Worm (Caenorhabditis elegans) whole organism, L1 larva: Measurements from ENCODE around the gene F16B3.3.

Experiments used
- ama-1 ChIP-seq: fragments of 150-350 bp; optimal IDR thresholded peaks from 2 replicates; lab custom pipeline; 2014
- blmp-1 ChIP-seq: fragments of 150-350 bp; optimal IDR thresholded peaks from 2 replicates; lab custom pipeline; 2014; ENCODE audit warnings: missing biosample characterization, missing genetic modification characterization
- ces-1 ChIP-seq: fragments of 150-350 bp; optimal IDR thresholded peaks from 2 replicates; lab custom pipeline; 2014; ENCODE audit warnings: missing biosample characterization, missing genetic modification reagents, missing genetic modification characterization
- lin-39 ChIP-seq: fragments of 150-350 bp; optimal IDR thresholded peaks from 2 replicates; lab custom pipeline; 2014; ENCODE audit warnings: missing biosample characterization, missing genetic modification reagents, missing genetic modification characterization
- lir-3 ChIP-seq: sonication (generic microtip); optimal IDR thresholded peaks from 2 replicates; lab custom pipeline; 2016; ENCODE audit warnings: mild to moderate bottlenecking, missing genetic modification characterization, moderate library complexity, missing compliant biosample characterization; ENCODE audit not compliant: poor library complexity
- nhr-76 ChIP-seq: sonication (generic microtip); optimal IDR thresholded peaks from 2 replicates; lab custom pipeline; 2017; ENCODE audit warnings: missing biosample characterization, missing genetic modification characterization
- nhr-77 ChIP-seq: fragments of 150-350 bp; optimal IDR thresholded peaks from 2 replicates; lab custom pipeline; 2014; ENCODE audit warnings: missing biosample characterization, missing genetic modification characterization
- skn-1 ChIP-seq: fragments of 150-350 bp; optimal IDR thresholded peaks from 2 replicates; lab custom pipeline; 2014; ENCODE audit warnings: missing biosample characterization, missing genetic modification characterization
- tbx-2 ChIP-seq: sonication (generic microtip); optimal IDR thresholded peaks from 2 replicates; lab custom pipeline; 2016; ENCODE audit warnings: missing genetic modification characterization, missing compliant biosample characterization
- unc-86 ChIP-seq: sonication (generic microtip); optimal IDR thresholded peaks from 2 replicates; lab custom pipeline; 2016; ENCODE audit warnings: missing genetic modification characterization, missing compliant biosample characterization
- vab-15 ChIP-seq: sonication (generic microtip); optimal IDR thresholded peaks from 2 replicates; lab custom pipeline; 2017; ENCODE audit warnings: missing genotype, mild to moderate bottlenecking, missing genetic modification characterization, missing compliant biosample characterization

DNA sequence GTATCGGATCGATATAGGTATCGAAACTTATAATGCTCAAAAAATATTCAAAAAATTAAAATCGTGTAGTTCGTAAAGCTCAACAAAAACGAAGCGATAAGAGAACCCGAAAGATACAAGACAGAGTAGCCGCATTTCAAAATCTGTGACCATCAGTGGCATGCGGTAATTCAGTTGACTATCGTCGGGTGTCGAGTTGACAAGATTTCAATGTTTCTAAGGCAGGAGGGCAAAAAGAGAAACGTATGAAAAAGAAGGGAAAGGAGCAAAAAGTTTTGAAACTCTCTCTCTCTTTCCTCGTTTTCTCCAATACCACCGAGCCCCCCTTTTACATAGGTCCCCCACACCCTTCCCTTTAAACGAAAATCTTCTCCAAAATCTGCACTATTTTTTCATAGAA lies 4.1 kb upstream of the F16B3.3 start:
- no peak for TF ChIP-seq tbx-2
- TF ChIP-seq blmp-1 = no peak
- TF ChIP-seq nhr-76 (tag; lab: Kevin White, UChicago) = no peak
- no peak for TF ChIP-seq skn-1
- no peak for TF ChIP-seq ama-1
- no peak for TF ChIP-seq ces-1 (GFP tag; lab: Kevin White, UChicago)
- TF ChIP-seq lin-39 = no peak
- TF ChIP-seq nhr-77 = no peak
- TF ChIP-seq vab-15 (tag; lab: Kevin White, UChicago) = no peak
- TF ChIP-seq unc-86 (tag; lab: Kevin White, UChicago) = no peak
- TF ChIP-seq lir-3 (tag; lab: Kevin White, UChicago) = no peak
